Worm (Caenorhabditis elegans) whole organism, L4 larva: ENCODE measurements around the gene rars-1.

Experiments used
- D1046.2 ChIP-seq: fragments of 200-800 bp; sonication (Bioruptor generic); IDR thresholded peaks from 2 replicates; pipeline ENCODE4 v1.3.6; 2022; ENCODE audit warnings: missing genetic modification characterization, missing compliant biosample characterization
- F26F4.8 ChIP-seq: fragments of 200-800 bp; sonication (Bioruptor generic); conservative IDR thresholded peaks from 2 replicates; pipeline ENCODE4 v1.3.6; 2022; ENCODE audit warnings: missing genetic modification characterization, missing compliant biosample characterization
- F49E8.2 ChIP-seq: sonication (generic microtip); optimal IDR thresholded peaks from 2 replicates; lab custom pipeline; 2016; ENCODE audit warnings: missing compliant biosample characterization, mild to moderate bottlenecking, missing genetic modification characterization, borderline replicate concordance
- T20F7.1 ChIP-seq: fragments of 200-800 bp; sonication (Bioruptor generic); optimal IDR thresholded peaks from 2 replicates; lab custom pipeline; 2018; ENCODE audit warnings: mild to moderate bottlenecking, missing genetic modification characterization, missing compliant biosample characterization
- T26A8.4 ChIP-seq: fragments of 200-800 bp; sonication (Bioruptor generic); IDR thresholded peaks from 2 replicates; pipeline ENCODE4 v1.3.6; 2022; ENCODE audit warnings: missing genetic modification characterization, missing compliant biosample characterization
- Y48G9A.11 ChIP-seq: fragments of 200-800 bp; sonication (Bioruptor generic); IDR thresholded peaks from 2 replicates; pipeline ENCODE4 v1.3.6; 2022; ENCODE audit warnings: missing genetic modification reagents, missing genetic modification characterization, missing compliant biosample characterization
- aha-1 ChIP-seq: fragments of 150-350 bp; peaks from one replicate; lab custom pipeline; 2014; ENCODE audit warnings: missing biosample characterization, missing genetic modification characterization
- ama-1 ChIP-seq: fragments of 150-350 bp; optimal IDR thresholded peaks from 2 replicates; lab custom pipeline; 2014; ENCODE audit warnings: inconsistent platforms, mixed read lengths
- arid-1 ChIP-seq: fragments of 200-800 bp; sonication (Bioruptor generic); conservative IDR thresholded peaks from 2 replicates; pipeline ENCODE4 v1.3.6; 2022; ENCODE audit warnings: missing genetic modification reagents, missing genetic modification characterization, missing compliant biosample characterization
- ceh-82 ChIP-seq: sonication (generic microtip); optimal IDR thresholded peaks from 2 replicates; lab custom pipeline; 2017; ENCODE audit warnings: missing biosample characterization, missing genetic modification characterization
- daf-19 ChIP-seq: fragments of 200-800 bp; sonication (Bioruptor generic); conservative IDR thresholded peaks from 2 replicates; pipeline ENCODE4 v1.3.6; 2022; ENCODE audit warnings: missing genetic modification characterization, missing compliant biosample characterization
- dmd-8 ChIP-seq: fragments of 200-800 bp; sonication (Bioruptor generic); IDR thresholded peaks from 2 replicates; pipeline ENCODE4 v1.3.6; 2022; ENCODE audit warnings: missing genetic modification characterization, missing compliant biosample characterization
- dpl-1 ChIP-seq: fragments of 150-350 bp; optimal IDR thresholded peaks from 2 replicates; lab custom pipeline; 2014; ENCODE audit warnings: missing biosample characterization, missing genetic modification reagents, missing genetic modification characterization
- duxl-1 ChIP-seq: sonication (generic microtip); optimal IDR thresholded peaks from 2 replicates; lab custom pipeline; 2016; ENCODE audit warnings: mild to moderate bottlenecking, missing genetic modification characterization, moderate library complexity, missing compliant biosample characterization; ENCODE audit not compliant: poor library complexity
- dve-1 ChIP-seq: sonication (generic microtip); optimal IDR thresholded peaks from 2 replicates; lab custom pipeline; 2017; ENCODE audit warnings: antibody characterized with exemption, mild to moderate bottlenecking, missing genetic modification characterization, missing compliant biosample characterization; ENCODE audit not compliant: insufficient read depth
- hif-1 ChIP-seq, 2 experiments: sonication (generic microtip); optimal IDR thresholded peaks; 2 replicates each; lab custom pipeline; 2016 to 2017; ENCODE audit warnings: missing compliant biosample characterization in 2 of 2, missing genetic modification characterization in 2 of 2, missing genetic modification reagents in 2 of 2, missing genotype in 2 of 2, mild to moderate bottlenecking in 1 of 2
- hmg-1.1 ChIP-seq: fragments of 200-800 bp; sonication (Bioruptor generic); IDR thresholded peaks from 2 replicates; pipeline ENCODE4 v1.3.6; 2022; ENCODE audit warnings: missing genetic modification reagents, missing genetic modification characterization, missing compliant biosample characterization
- jun-1 ChIP-seq: fragments of 150-350 bp; optimal IDR thresholded peaks from 2 replicates; lab custom pipeline; 2014; ENCODE audit warnings: missing biosample characterization, missing genetic modification reagents, missing genetic modification characterization
- lim-7 ChIP-seq: fragments of 200-800 bp; sonication (Bioruptor generic); IDR thresholded peaks from 2 replicates; pipeline ENCODE4 v1.3.6; 2022; ENCODE audit warnings: missing genetic modification characterization, missing compliant biosample characterization
- lin-38 ChIP-seq: fragments of 200-800 bp; sonication (Bioruptor generic); IDR thresholded peaks from 2 replicates; pipeline ENCODE4 v1.3.6; 2022; ENCODE audit warnings: missing genetic modification reagents, missing genetic modification characterization, missing compliant biosample characterization
- madf-9 ChIP-seq: fragments of 200-800 bp; sonication (Bioruptor generic); conservative IDR thresholded peaks from 2 replicates; pipeline ENCODE4 v1.3.6; 2022; ENCODE audit warnings: missing genetic modification reagents, missing genetic modification characterization, missing compliant biosample characterization
- mdt-29 ChIP-seq: fragments of 200-800 bp; sonication (Bioruptor generic); IDR thresholded peaks from 2 replicates; pipeline ENCODE4 v1.3.6; 2022; ENCODE audit warnings: missing genetic modification reagents, missing genetic modification characterization, missing compliant biosample characterization
- mes-2 ChIP-seq: sonication (generic microtip); optimal IDR thresholded peaks from 2 replicates; lab custom pipeline; 2016; ENCODE audit warnings: missing genotype, mild to moderate bottlenecking, missing genetic modification characterization, missing compliant biosample characterization; ENCODE audit not compliant: poor library complexity, severe bottlenecking
- nhr-11 ChIP-seq: fragments of 150-350 bp; optimal IDR thresholded peaks from 2 replicates; lab custom pipeline; 2014; ENCODE audit warnings: missing biosample characterization, missing genetic modification characterization
- nhr-237 ChIP-seq: sonication (generic microtip); optimal IDR thresholded peaks from 2 replicates; lab custom pipeline; 2017; ENCODE audit warnings: missing biosample characterization, missing genetic modification characterization
- nhr-25 ChIP-seq: sonication (generic microtip); optimal IDR thresholded peaks from 2 replicates; lab custom pipeline; 2017; ENCODE audit warnings: missing genetic modification characterization, mild to moderate bottlenecking, missing compliant biosample characterization, antibody characterized with exemption, moderate library complexity, borderline replicate concordance; ENCODE audit not compliant: insufficient read depth
- nhr-48 ChIP-seq: sonication (generic microtip); optimal IDR thresholded peaks from 2 replicates; lab custom pipeline; 2016; ENCODE audit warnings: mild to moderate bottlenecking, missing genetic modification characterization, missing compliant biosample characterization
- nhr-77 ChIP-seq: fragments of 150-350 bp; optimal IDR thresholded peaks from 2 replicates; lab custom pipeline; 2014; ENCODE audit warnings: missing biosample characterization, missing genetic modification characterization
- snpc-4 ChIP-seq: fragments of 150-350 bp; optimal IDR thresholded peaks from 2 replicates; lab custom pipeline; 2014; ENCODE audit warnings: missing biosample characterization, missing genetic modification characterization
- unc-62 ChIP-seq, 3 experiments: fragments of 150-350 bp in 1 of 3; sonication (generic microtip); optimal IDR thresholded peaks in 2 of 3; peaks in 1 of 3; 1 replicate in 1 of 3; 2 replicates in 2 of 3; lab custom pipeline; 2014 to 2017; ENCODE audit warnings: missing biosample characterization in 3 of 3, missing genetic modification characterization in 3 of 3, missing genetic modification reagents in 3 of 3, missing genotype in 1 of 3

The rars-1 gene

DNA sequence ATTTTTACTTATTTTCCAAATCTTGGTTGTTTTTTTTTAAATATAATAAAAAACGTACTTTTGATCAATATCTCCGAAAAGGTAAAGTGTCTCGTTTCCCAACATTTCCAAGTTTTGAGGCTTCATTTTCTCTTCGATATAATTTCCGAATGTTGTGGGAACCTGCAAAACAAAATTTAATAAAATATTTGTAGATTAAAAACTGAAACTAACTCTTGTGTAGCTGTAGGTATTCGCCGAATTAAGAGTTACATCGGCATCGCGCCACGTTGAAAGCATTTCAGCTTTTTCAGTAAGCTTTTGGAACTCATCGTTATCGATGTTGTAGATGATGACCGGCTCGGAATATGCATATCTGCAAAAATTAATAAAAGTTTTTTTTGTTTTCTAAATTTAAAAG is 45.4 kb upstream of the rars-1 start, which contains the start of gene vps-22:
vps-22 (minus strand) TSS at position 101 of the 400 bp plus-strand sequence.
- no peak for TF ChIP-seq hif-1 (tag; optimal IDR thresholded peaks at IDR 0.05; lab: Kevin White, UChicago)

DNA sequence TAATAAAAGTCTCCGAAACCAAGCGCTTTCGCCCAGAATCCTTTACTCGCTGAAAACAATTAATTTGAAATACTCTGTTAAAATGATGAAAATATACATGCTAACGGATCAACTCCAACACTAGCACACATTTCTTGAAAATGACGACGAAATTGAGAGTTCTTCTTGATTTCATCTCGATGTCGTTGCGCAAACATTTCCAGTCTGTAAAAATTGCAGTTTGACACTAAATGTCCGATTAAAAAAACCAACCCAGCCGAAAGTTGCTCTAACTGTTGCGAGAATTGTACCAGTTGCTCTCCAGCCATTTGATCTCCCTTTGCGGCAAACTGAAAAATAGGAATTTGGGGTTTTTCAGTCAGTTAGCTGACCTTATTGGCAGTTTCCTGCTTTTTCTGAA is 44.3 kb upstream of the rars-1 start:
- TF ChIP-seq duxl-1 (tag; lab: Kevin White, UChicago) (peak; percentile 0), ama-1 (peak; percentile 18), aha-1 (tag; lab: Kevin White, UChicago) (peak; percentile 58), Y48G9A.11 (0 out of 2 replicates have a peak, but pooled peaks have one; percentile 18), D1046.2 (GFP tag; lab: Robert Waterston, UW) (no peak), dmd-8 (0 out of 2 replicates have a peak, but pooled peaks have one; percentile 16), unc-62 (GFP tag; optimal IDR thresholded peaks at IDR 0.05 in 1 of 2; lab: Kevin White, UChicago) (peak in 1 of 2 experiments; percentile 98), unc-62 (tag; optimal IDR thresholded peaks at IDR 0.05; lab: Kevin White, UChicago) (no peak), F26F4.8 (GFP tag; lab: Robert Waterston, UW) (no peak), lin-38 (no peak; the same call in 1 of the 2 replicates), nhr-237 (tag; lab: Kevin White, UChicago) (no peak)

ce11 chrIII:4960204-4960603 is 43.2 kb upstream of the rars-1 start, which contains the start of gene C27F2.4:
TSS of gene C27F2.4 (minus strand) at chrIII:4960304.
- TF ChIP-seq dmd-8 (no peak), nhr-77 (tag; lab: Kevin White, UChicago) (no peak), daf-19 (GFP tag; lab: Robert Waterston, UW) (no peak), mdt-29 (GFP tag; lab: Robert Waterston, UW) (no peak), lin-38 (no peak), snpc-4 (tag; lab: Kevin White, UChicago) (no peak), F49E8.2 (tag; lab: Kevin White, UChicago) (no peak), T20F7.1 (GFP tag; lab: Kevin White, UChicago) (no peak)

ce11 chrIII:4956566-4956965 is 39.6 kb upstream of the rars-1 start, which contains the start of gene C26E6.1:
TSS of gene C26E6.1 (plus strand) at chrIII:4956866.
- TF ChIP-seq dpl-1 (GFP tag; lab: Kevin White, UChicago) (no peak), jun-1 (tag; lab: Kevin White, UChicago) (no peak), lim-7 (GFP tag; lab: Robert Waterston, UW) (no peak), ceh-82 (tag; lab: Kevin White, UChicago) (no peak), nhr-25 (tag; lab: Kevin White, UChicago) (no peak), mes-2 (tag; lab: Kevin White, UChicago) (no peak), nhr-11 (tag; lab: Kevin White, UChicago) (no peak), unc-62 (GFP tag; optimal IDR thresholded peaks at IDR 0.05 in 1 of 2; lab: Kevin White, UChicago) (peak in 1 of 2 experiments; percentile 25), unc-62 (tag; optimal IDR thresholded peaks at IDR 0.05; lab: Kevin White, UChicago) (no peak)

- TF ChIP-seq hif-1 (tag; optimal IDR thresholded peaks at IDR 0.05; lab: Kevin White, UChicago) (no peak), F49E8.2 (tag; lab: Kevin White, UChicago) (no peak), madf-9 (GFP tag; lab: Robert Waterston, UW) (no peak), nhr-48 (tag; lab: Kevin White, UChicago) (no peak), arid-1 (GFP tag; lab: Robert Waterston, UW) (no peak), dve-1 (tag; lab: Kevin White, UChicago) (no peak), hmg-1.1 (GFP tag; lab: Robert Waterston, UW) (no peak), T20F7.1 (GFP tag; lab: Kevin White, UChicago) (no peak), Y48G9A.11 (no peak), T26A8.4 (GFP tag; lab: Robert Waterston, UW) (no peak)
Observed at ce11 chrIII:4952970-4953369, 36.0 kb upstream of the rars-1 start.
